Fruit fly (Drosophila melanogaster) whole organism: ENCODE results near the gene CG13917.

Experiments
- CG8478 ChIP-seq: fragments of >200 bp; optimal IDR thresholded peaks from 2 replicates; lab custom pipeline; 2018; ENCODE audit warnings: inconsistent platforms
- Dll ChIP-seq: fragments of >200 bp; optimal IDR thresholded peaks from 2 replicates; lab custom pipeline; 2017
- EcR ChIP-seq, 2 experiments: fragments of >200 bp; optimal IDR thresholded peaks; 2 replicates each; lab custom pipeline; 2017; ENCODE audit warnings: missing biosample characterization in 2 of 2, missing genetic modification characterization in 2 of 2, missing genetic modification reagents in 2 of 2
- pan ChIP-seq: fragments of >200 bp; optimal IDR thresholded peaks from 2 replicates; lab custom pipeline; 2017
- psq ChIP-seq: fragments of >200 bp; optimal IDR thresholded peaks from 2 replicates; lab custom pipeline; 2017
- usp ChIP-seq: fragments of >200 bp; optimal IDR thresholded peaks from 2 replicates; lab custom pipeline; 2017; ENCODE audit warnings: missing biosample characterization, missing genetic modification characterization, mixed read lengths

Gene CG13917

DNA sequence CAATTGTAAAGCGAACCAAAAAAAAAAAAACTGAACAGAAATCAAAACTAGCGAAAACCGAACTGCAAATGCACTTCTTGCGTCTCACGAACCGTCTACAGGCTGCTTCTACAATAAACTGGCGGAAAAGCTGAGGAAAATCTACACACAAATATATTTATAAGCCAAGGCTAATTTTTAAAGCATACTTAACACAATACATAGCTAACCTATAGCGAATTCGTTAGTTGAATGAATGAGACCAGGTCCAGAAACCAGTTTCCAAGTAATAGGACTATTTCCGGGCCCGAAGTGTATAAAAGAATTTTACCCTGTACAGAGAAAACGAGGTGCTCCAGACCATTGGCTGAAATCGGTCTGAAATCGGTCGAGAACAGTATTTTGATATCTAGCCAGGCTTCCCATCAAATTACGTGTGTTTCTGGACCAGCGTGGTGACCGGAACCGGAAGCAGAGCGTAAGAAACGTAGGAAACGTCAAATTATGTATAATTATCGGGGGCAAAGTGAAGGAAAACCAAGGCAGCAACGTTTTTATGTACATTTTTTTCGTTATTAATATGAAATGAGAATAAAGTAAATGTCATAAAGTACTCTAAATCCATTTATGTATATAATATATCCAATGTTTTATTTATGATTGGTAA, 645 bp upstream of the CG13917 start:
- no peak for TF ChIP-seq EcR (GFP tag; optimal IDR thresholded peaks at IDR 0.05; lab: Kevin White, UChicago)
- no peak for TF ChIP-seq CG8478 (lab: Kevin White, UChicago)
- TF ChIP-seq Dll (lab: Kevin White, UChicago) = no peak
- TF ChIP-seq usp (GFP tag; lab: Kevin White, UChicago) = no peak
- TF ChIP-seq pan (lab: Kevin White, UChicago) = no peak
- no peak for TF ChIP-seq psq (lab: Kevin White, UChicago)

- TF ChIP-seq psq (lab: Kevin White, UChicago) (no peak), usp (GFP tag; lab: Kevin White, UChicago) (no peak), pan (lab: Kevin White, UChicago) (no peak), EcR (GFP tag; optimal IDR thresholded peaks at IDR 0.05; lab: Kevin White, UChicago) (no peak), CG8478 (lab: Kevin White, UChicago) (no peak), Dll (lab: Kevin White, UChicago) (no peak)
Measured at dm6 chr3L:1577338-1577737, 839 bp downstream of the CG13917 start.

DNA sequence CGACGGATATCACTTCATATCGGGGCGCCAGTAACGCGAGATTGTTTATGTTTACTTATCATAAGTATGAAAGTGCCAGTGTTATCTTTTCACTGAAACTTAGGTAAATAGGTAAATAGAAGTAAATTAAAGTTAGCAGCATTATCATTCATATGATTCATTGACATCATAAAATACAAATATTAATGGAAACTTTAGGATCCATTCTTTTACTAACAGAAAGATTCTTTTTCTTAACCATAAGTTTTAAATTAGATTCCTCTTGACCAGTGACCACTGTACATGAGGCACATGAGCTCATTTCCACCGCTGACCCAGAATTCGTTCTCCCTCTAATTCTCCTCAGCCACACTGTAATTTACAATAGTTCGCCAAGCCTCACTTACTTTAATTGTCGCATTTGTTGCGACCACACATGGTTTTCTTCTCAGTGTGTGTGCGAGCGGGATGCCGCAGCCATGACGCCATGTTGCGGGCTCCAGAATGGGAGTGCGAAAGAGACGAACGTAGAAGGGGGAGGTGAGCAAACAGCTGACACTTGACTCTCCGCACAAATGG, 2.0 kb downstream of the CG13917 start:
- TF ChIP-seq Dll (lab: Kevin White, UChicago) (no peak), pan (lab: Kevin White, UChicago) (no peak), psq (lab: Kevin White, UChicago) (no peak), EcR (GFP tag; optimal IDR thresholded peaks at IDR 0.05; lab: Kevin White, UChicago) (no peak), CG8478 (lab: Kevin White, UChicago) (no peak), usp (GFP tag; lab: Kevin White, UChicago) (no peak)

- TF ChIP-seq psq (lab: Kevin White, UChicago) (no peak), Dll (lab: Kevin White, UChicago) (no peak), CG8478 (lab: Kevin White, UChicago) (no peak)
Measured at dm6 chr3L:1579169-1579853, 2.8 kb downstream of the CG13917 start.

- TF ChIP-seq EcR (GFP tag; optimal IDR thresholded peaks at IDR 0.05; lab: Kevin White, UChicago) (no peak), CG8478 (lab: Kevin White, UChicago) (no peak), pan (lab: Kevin White, UChicago) (no peak), usp (GFP tag; lab: Kevin White, UChicago) (no peak), Dll (lab: Kevin White, UChicago) (no peak), psq (lab: Kevin White, UChicago) (no peak)
Measured at dm6 chr3L:1580194-1580593, 3.7 kb downstream of the CG13917 start.

dm6 chr3L:1580821-1581220, 4.3 kb downstream of the CG13917 start:
- TF ChIP-seq EcR (GFP tag; optimal IDR thresholded peaks at IDR 0.05; lab: Kevin White, UChicago) = no peak
- no peak for TF ChIP-seq pan (lab: Kevin White, UChicago)
- TF ChIP-seq psq (lab: Kevin White, UChicago) = no peak
- TF ChIP-seq Dll (lab: Kevin White, UChicago) = no peak
- TF ChIP-seq CG8478 (lab: Kevin White, UChicago) = no peak
- TF ChIP-seq usp (GFP tag; lab: Kevin White, UChicago) = no peak

DNA sequence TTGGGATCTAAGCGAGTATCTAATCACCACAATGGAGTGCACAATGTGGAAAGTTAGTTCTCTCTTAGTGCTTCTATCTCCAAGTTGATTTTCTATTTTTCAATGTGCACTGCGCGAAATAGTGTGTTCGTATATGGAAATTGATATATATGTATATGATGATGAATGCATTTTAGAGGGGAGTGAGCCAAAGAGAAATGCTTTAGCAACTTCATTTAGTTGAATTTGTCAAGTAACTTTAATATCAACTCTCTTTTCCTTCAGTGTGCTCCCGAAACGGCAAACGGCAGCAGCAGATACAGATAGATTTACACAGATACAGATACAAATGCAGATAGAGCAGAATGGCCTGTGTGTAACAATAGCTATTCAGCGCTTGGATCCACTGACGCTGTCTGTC, 7.5 kb downstream of the CG13917 start:
- TF ChIP-seq EcR (GFP tag; optimal IDR thresholded peaks at IDR 0.05; lab: Kevin White, UChicago) (no peak), psq (lab: Kevin White, UChicago) (no peak), CG8478 (lab: Kevin White, UChicago) (no peak), pan (lab: Kevin White, UChicago) (no peak), Dll (lab: Kevin White, UChicago) (no peak), usp (GFP tag; lab: Kevin White, UChicago) (no peak)

DNA sequence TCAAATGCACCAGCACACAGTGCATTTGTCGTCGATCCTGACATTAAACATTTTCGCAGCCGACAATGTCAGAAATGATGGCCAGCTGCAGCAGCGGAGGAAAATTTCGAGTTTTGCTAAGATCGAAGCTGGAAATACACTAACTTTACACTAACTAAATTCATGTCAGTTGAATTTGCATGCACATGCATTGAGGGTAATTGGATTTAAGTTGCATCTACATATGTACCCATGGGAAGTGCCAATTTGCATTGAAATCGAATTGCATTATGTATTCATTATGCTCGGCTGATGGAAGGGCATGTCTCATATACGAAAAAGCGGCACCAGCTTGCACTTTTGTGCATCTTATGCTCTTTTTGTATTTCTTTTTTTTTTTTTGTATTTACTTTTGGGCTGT, 8.3 kb downstream of the CG13917 start:
- no peak for TF ChIP-seq psq (lab: Kevin White, UChicago)
- TF ChIP-seq EcR (GFP tag; optimal IDR thresholded peaks at IDR 0.05; lab: Kevin White, UChicago) = no peak
- no peak for TF ChIP-seq pan (lab: Kevin White, UChicago)
- TF ChIP-seq CG8478 (lab: Kevin White, UChicago) = no peak
- no peak for TF ChIP-seq Dll (lab: Kevin White, UChicago)
- no peak for TF ChIP-seq usp (GFP tag; lab: Kevin White, UChicago)

- no peak for TF ChIP-seq psq (lab: Kevin White, UChicago)
- TF ChIP-seq usp (GFP tag; lab: Kevin White, UChicago) = no peak
- no peak for TF ChIP-seq CG8478 (lab: Kevin White, UChicago)
- peak; percentile 99 for TF ChIP-seq Dll (lab: Kevin White, UChicago)
- no peak for TF ChIP-seq pan (lab: Kevin White, UChicago)
- TF ChIP-seq EcR (GFP tag; optimal IDR thresholded peaks at IDR 0.05; lab: Kevin White, UChicago) = no peak
Measured at dm6 chr3L:1586266-1587054, 10.0 kb downstream of the CG13917 start.

dm6 chr3L:1587140-1587849, 10.8 kb downstream of the CG13917 start:
- TF ChIP-seq psq (lab: Kevin White, UChicago) (no peak), pan (lab: Kevin White, UChicago) (no peak), usp (GFP tag; lab: Kevin White, UChicago) (no peak), EcR (GFP tag; optimal IDR thresholded peaks at IDR 0.05; lab: Kevin White, UChicago) (no peak), Dll (lab: Kevin White, UChicago) (no peak), CG8478 (lab: Kevin White, UChicago) (no peak)
